Worm (Caenorhabditis elegans) whole organism, mixed stage, embryonic: ENCODE data around the gene Y38E10A.9.

Source experiments
- blmp-1 ChIP-seq: fragments of 150-350 bp; optimal IDR thresholded peaks from 2 replicates; lab custom pipeline; 2014; ENCODE audit warnings: missing biosample characterization, missing genetic modification characterization
- ceh-43 ChIP-seq: fragments of 200-800 bp; sonication (Bioruptor generic); optimal IDR thresholded peaks from 2 replicates; lab custom pipeline; 2018; ENCODE audit warnings: mild to moderate bottlenecking, missing genetic modification characterization, moderate library complexity, missing compliant biosample characterization
- ces-1 ChIP-seq: fragments of 150-350 bp; optimal IDR thresholded peaks from 2 replicates; lab custom pipeline; 2014; ENCODE audit warnings: missing biosample characterization, missing genetic modification reagents, missing genetic modification characterization
- drap-1 ChIP-seq: fragments of 200-800 bp; sonication (Bioruptor generic); optimal IDR thresholded peaks from 3 replicates; lab custom pipeline; 2018; ENCODE audit warnings: mild to moderate bottlenecking, missing genetic modification characterization, missing compliant biosample characterization
- snpc-4 ChIP-seq: fragments of 150-350 bp; optimal IDR thresholded peaks from 2 replicates; lab custom pipeline; 2014; ENCODE audit warnings: missing biosample characterization, missing genetic modification characterization
- ztf-11 ChIP-seq: fragments of 150-350 bp; optimal IDR thresholded peaks from 2 replicates; lab custom pipeline; 2014; ENCODE audit warnings: missing biosample characterization, missing genetic modification characterization

DNA sequence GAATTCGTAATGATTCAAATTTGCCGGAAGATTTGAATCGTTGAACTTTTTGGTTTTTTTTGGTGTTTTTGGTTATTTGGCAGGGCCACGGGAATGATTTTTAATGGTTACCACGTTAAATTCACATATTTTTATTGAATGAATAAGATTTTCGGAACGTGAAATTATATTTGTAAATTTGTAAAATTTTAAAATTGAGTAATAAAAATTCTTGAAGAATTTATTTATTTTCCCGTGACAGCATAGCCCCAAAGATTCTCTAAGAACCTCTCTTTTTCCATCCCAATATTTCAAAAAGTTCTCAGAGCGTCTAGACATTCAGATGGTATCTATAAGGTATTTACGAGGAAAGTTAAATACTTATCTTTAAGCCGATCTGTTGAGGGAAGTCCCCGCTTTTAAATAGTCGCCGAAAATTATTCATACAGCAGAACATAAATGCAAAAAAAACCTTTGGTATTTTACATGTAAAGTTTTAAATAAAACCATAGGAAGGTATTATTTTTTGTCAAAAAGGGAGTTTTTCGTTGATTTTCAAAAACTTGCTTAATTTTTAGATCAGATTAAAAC is 26.1 kb downstream of the Y38E10A.9 start, which contains the start of gene Y38E10A.17:
- TF ChIP-seq blmp-1 (tag; lab: Kevin White, UChicago) (no peak), ces-1 (GFP tag; lab: Kevin White, UChicago) (no peak), drap-1 (no peak), snpc-4 (no peak), ztf-11 (tag; lab: Kevin White, UChicago) (no peak), ceh-43 (no peak)
